Fruit fly (Drosophila melanogaster) whole organism, embryonic: ENCODE measurements around the gene HIPP1.

Experiments
- Bgb ChIP-seq: fragments of 200-800 bp; sonication (Bioruptor generic); IDR thresholded peaks from 2 replicates; pipeline ENCODE4 v1.3.6; 2022; ENCODE audit warnings: missing biosample characterization, missing genetic modification characterization; ENCODE audit not compliant: partially characterized antibody
- CG10321 ChIP-seq: fragments of 200-800 bp; sonication (Bioruptor generic); IDR thresholded peaks from 2 replicates; pipeline ENCODE4 v1.3.6; 2022; ENCODE audit warnings: missing biosample characterization, missing genetic modification characterization
- CG10366 ChIP-seq: fragments of 200-800 bp; sonication (Bioruptor generic); IDR thresholded peaks from 2 replicates; pipeline ENCODE4 v1.3.6; 2022; ENCODE audit warnings: missing biosample characterization, missing genetic modification characterization
- CG11085 ChIP-seq: fragments of 200-800 bp; sonication (Bioruptor generic); IDR thresholded peaks from 2 replicates; pipeline ENCODE4 v1.3.6; 2022; ENCODE audit warnings: missing biosample characterization, missing genetic modification characterization
- CG12659 ChIP-seq: fragments of 200-800 bp; sonication (Bioruptor generic); optimal IDR thresholded peaks from 3 replicates; lab custom pipeline; 2017; ENCODE audit warnings: mild to moderate bottlenecking, missing biosample characterization, missing genetic modification reagents, missing genetic modification characterization
- CG13296 ChIP-seq: fragments of 200-800 bp; sonication (Bioruptor generic); optimal IDR thresholded peaks from 3 replicates; lab custom pipeline; 2018; ENCODE audit warnings: missing biosample characterization, mild to moderate bottlenecking, missing genetic modification characterization
- CG14014 ChIP-seq: fragments of 200-800 bp; sonication (Bioruptor generic); IDR thresholded peaks from 2 replicates; pipeline ENCODE4 v1.3.6; 2022; ENCODE audit warnings: missing biosample characterization, missing genetic modification characterization
- CG14667 ChIP-seq: fragments of 200-800 bp; sonication (Bioruptor generic); IDR thresholded peaks from 2 replicates; pipeline ENCODE4 v1.3.6; 2022; ENCODE audit warnings: missing biosample characterization, missing genetic modification characterization
- CG15073 ChIP-seq: fragments of 200-800 bp; sonication (Bioruptor generic); optimal IDR thresholded peaks from 2 replicates; lab custom pipeline; 2016; ENCODE audit warnings: missing biosample characterization, missing genetic modification characterization
- CG15601 ChIP-seq: fragments of 200-800 bp; sonication (Bioruptor generic); optimal IDR thresholded peaks from 3 replicates; lab custom pipeline; 2019; ENCODE audit warnings: missing biosample characterization, mild to moderate bottlenecking, missing genetic modification characterization, moderate library complexity
- CG1603 ChIP-seq: fragments of 200-800 bp; sonication (Bioruptor generic); optimal IDR thresholded peaks from 2 replicates; lab custom pipeline; 2019; ENCODE audit warnings: missing biosample characterization, mild to moderate bottlenecking, missing genetic modification characterization, moderate library complexity
- CG16779 ChIP-seq: fragments of 200-800 bp; sonication (Bioruptor generic); IDR thresholded peaks from 2 replicates; pipeline ENCODE4 v1.3.6; 2022; ENCODE audit warnings: missing biosample characterization, missing genetic modification characterization
- CG16863 ChIP-seq: fragments of 200-800 bp; sonication (Bioruptor generic); optimal IDR thresholded peaks from 3 replicates; lab custom pipeline; 2016; ENCODE audit warnings: missing biosample characterization, missing genetic modification characterization
- CG17328 ChIP-seq: fragments of 200-800 bp; sonication (Bioruptor generic); IDR thresholded peaks from 2 replicates; pipeline ENCODE4 v1.3.6; 2022; ENCODE audit warnings: missing biosample characterization, missing genetic modification characterization
- CG18262 ChIP-seq: fragments of 200-800 bp; optimal IDR thresholded peaks from 3 replicates; lab custom pipeline; 2019; ENCODE audit warnings: missing biosample characterization, mild to moderate bottlenecking, missing genetic modification characterization, moderate library complexity
- CG2116 ChIP-seq: fragments of 200-800 bp; sonication (Bioruptor generic); optimal IDR thresholded peaks from 3 replicates; lab custom pipeline; 2018; ENCODE audit warnings: missing biosample characterization, mild to moderate bottlenecking, missing genetic modification characterization
- CG2120 ChIP-seq: fragments of 200-800 bp; sonication (Bioruptor generic); optimal IDR thresholded peaks from 3 replicates; lab custom pipeline; 2016; ENCODE audit warnings: missing biosample characterization, missing genetic modification characterization
- CG3726 ChIP-seq: fragments of 200-800 bp; sonication (Bioruptor generic); IDR thresholded peaks from 3 replicates; pipeline ENCODE4, ENCODE4 v1.3.6; 2022; ENCODE audit warnings: missing biosample characterization, missing genetic modification characterization
- CG6654 ChIP-seq: fragments of 200-800 bp; sonication (Bioruptor generic); optimal IDR thresholded peaks from 2 replicates; lab custom pipeline; 2017; ENCODE audit warnings: missing biosample characterization, mild to moderate bottlenecking, missing genetic modification characterization
- CG6791 ChIP-seq: fragments of 200-800 bp; sonication (Bioruptor generic); IDR thresholded peaks from 3 replicates; pipeline ENCODE4 v1.3.6; 2022; ENCODE audit warnings: missing biosample characterization, missing genetic modification characterization; ENCODE audit not compliant: partially characterized antibody
- CG7963 ChIP-seq: fragments of 200-800 bp; sonication (Bioruptor generic); IDR thresholded peaks from 3 replicates; pipeline ENCODE4 v1.3.6; 2022; ENCODE audit warnings: missing biosample characterization, missing genetic modification characterization; ENCODE audit not compliant: partially characterized antibody
- Camta ChIP-seq: fragments of 200-800 bp; sonication (Bioruptor generic); optimal IDR thresholded peaks from 2 replicates; lab custom pipeline; 2016; ENCODE audit warnings: missing biosample characterization, missing genetic modification characterization
- Chrac-16 ChIP-seq: fragments of 200-800 bp; sonication (Bioruptor generic); optimal IDR thresholded peaks from 3 replicates; lab custom pipeline; 2016; ENCODE audit warnings: missing biosample characterization, missing genetic modification characterization
- CkIIα-i1 ChIP-seq: fragments of 200-800 bp; sonication (Bioruptor generic); IDR thresholded peaks from 2 replicates; pipeline ENCODE4 v1.3.6; 2022; ENCODE audit warnings: missing biosample characterization, missing genetic modification characterization
- Deaf1 ChIP-seq: fragments of 200-800 bp; optimal IDR thresholded peaks from 3 replicates; lab custom pipeline; 2019; ENCODE audit warnings: missing biosample characterization, mild to moderate bottlenecking, missing genetic modification characterization, moderate library complexity
- HLH4C ChIP-seq: fragments of 200-800 bp; sonication (Bioruptor generic); IDR thresholded peaks from 3 replicates; pipeline ENCODE4 v1.3.6; 2022; ENCODE audit warnings: missing biosample characterization, missing genetic modification characterization; ENCODE audit not compliant: partially characterized antibody
- HLH54F ChIP-seq: fragments of 200-800 bp; sonication (Bioruptor generic); optimal IDR thresholded peaks from 3 replicates; lab custom pipeline; 2016; ENCODE audit warnings: missing biosample characterization, missing genetic modification characterization
- HmgZ ChIP-seq: fragments of 200-800 bp; sonication (Bioruptor generic); optimal IDR thresholded peaks from 2 replicates; lab custom pipeline; 2018; ENCODE audit warnings: missing biosample characterization, mild to moderate bottlenecking, missing genetic modification characterization
- MESR4 ChIP-seq: fragments of 200-800 bp; sonication (Bioruptor generic); optimal IDR thresholded peaks from 2 replicates; lab custom pipeline; 2018; ENCODE audit warnings: missing biosample characterization, mild to moderate bottlenecking, missing genetic modification characterization, moderate library complexity
- Mad ChIP-seq: fragments of 200-800 bp; sonication (Bioruptor generic); optimal IDR thresholded peaks from 2 replicates; lab custom pipeline; 2016; ENCODE audit warnings: missing biosample characterization, missing genetic modification characterization
- Neu2 ChIP-seq: fragments of 200-800 bp; sonication (Bioruptor generic); optimal IDR thresholded peaks from 3 replicates; lab custom pipeline; 2016; ENCODE audit warnings: missing biosample characterization, missing genetic modification characterization, borderline replicate concordance
- Rx ChIP-seq: fragments of 200-800 bp; sonication (Bioruptor generic); IDR thresholded peaks from 2 replicates; pipeline ENCODE4 v1.3.6; 2022; ENCODE audit warnings: missing biosample characterization, missing genetic modification characterization
- Xbp1 ChIP-seq: fragments of 200-800 bp; sonication (Bioruptor generic); optimal IDR thresholded peaks from 3 replicates; lab custom pipeline; 2016; ENCODE audit warnings: missing biosample characterization, mild to moderate bottlenecking, missing genetic modification characterization
- ab ChIP-seq: fragments of 200-800 bp; sonication (Bioruptor generic); optimal IDR thresholded peaks from 2 replicates; lab custom pipeline; 2016; ENCODE audit warnings: missing biosample characterization, missing genetic modification characterization
- ac ChIP-seq: fragments of 200-800 bp; sonication (Bioruptor generic); optimal IDR thresholded peaks from 3 replicates; lab custom pipeline; 2017; ENCODE audit warnings: missing biosample characterization, mild to moderate bottlenecking, missing genetic modification characterization
- al ChIP-seq: fragments of 200-800 bp; sonication (Bioruptor generic); IDR thresholded peaks from 2 replicates; pipeline ENCODE4 v1.3.6; 2022; ENCODE audit warnings: missing biosample characterization, missing genetic modification characterization
- amos ChIP-seq: fragments of 200-800 bp; sonication (Bioruptor generic); IDR thresholded peaks from 2 replicates; pipeline ENCODE4 v1.3.6; 2022; ENCODE audit warnings: missing biosample characterization, missing genetic modification characterization; ENCODE audit not compliant: partially characterized antibody
- az2 ChIP-seq: fragments of 200-800 bp; sonication (Bioruptor generic); optimal IDR thresholded peaks from 3 replicates; lab custom pipeline; 2016; ENCODE audit warnings: missing biosample characterization, missing genetic modification characterization
- caup ChIP-seq: fragments of 200-800 bp; sonication (Bioruptor generic); optimal IDR thresholded peaks from 3 replicates; lab custom pipeline; 2017; ENCODE audit warnings: missing biosample characterization, mild to moderate bottlenecking, missing genetic modification characterization, moderate library complexity; ENCODE audit not compliant: severe bottlenecking
- dysf ChIP-seq: fragments of 200-800 bp; sonication (Bioruptor generic); IDR thresholded peaks from 3 replicates; pipeline ENCODE4 v1.3.6; 2022; ENCODE audit warnings: missing biosample characterization, missing genetic modification characterization
- gro ChIP-seq: fragments of 200-800 bp; sonication (Bioruptor generic); optimal IDR thresholded peaks from 2 replicates; lab custom pipeline; 2016; ENCODE audit warnings: missing biosample characterization, missing genetic modification characterization
- hth ChIP-seq: fragments of >200 bp; optimal IDR thresholded peaks from 2 replicates; lab custom pipeline; 2017; ENCODE audit warnings: inconsistent platforms
- klu ChIP-seq: fragments of 200-800 bp; sonication (Bioruptor generic); IDR thresholded peaks from 2 replicates; pipeline ENCODE4 v1.3.6; 2022; ENCODE audit warnings: missing biosample characterization, missing genetic modification characterization
- maf-S ChIP-seq: fragments of 200-800 bp; sonication (Bioruptor generic); optimal IDR thresholded peaks from 2 replicates; lab custom pipeline; 2016; ENCODE audit warnings: missing biosample characterization, missing genetic modification characterization
- oc ChIP-seq: fragments of 200-800 bp; sonication (Bioruptor generic); optimal IDR thresholded peaks from 2 replicates; lab custom pipeline; 2018; ENCODE audit warnings: missing biosample characterization, mild to moderate bottlenecking, missing genetic modification characterization, moderate library complexity
- pros ChIP-seq: fragments of 200-800 bp; sonication (Bioruptor generic); optimal IDR thresholded peaks from 3 replicates; lab custom pipeline; 2019; ENCODE audit warnings: missing biosample characterization, mild to moderate bottlenecking, missing genetic modification characterization, moderate library complexity
- sens ChIP-seq: fragments of 200-800 bp; sonication (Bioruptor generic); peaks from one replicate; lab custom pipeline; 2016; ENCODE audit warnings: missing biosample characterization, missing genetic modification characterization
- tio ChIP-seq: fragments of 200-800 bp; sonication (Bioruptor generic); optimal IDR thresholded peaks from 2 replicates; lab custom pipeline; 2017; ENCODE audit warnings: missing biosample characterization, missing genetic modification characterization, inconsistent platforms
- wor ChIP-seq: fragments of 200-800 bp; sonication (Bioruptor generic); IDR thresholded peaks from 2 replicates; pipeline ENCODE4 v1.3.6; 2022; ENCODE audit warnings: missing biosample characterization, missing genetic modification characterization

The HIPP1 gene

DNA sequence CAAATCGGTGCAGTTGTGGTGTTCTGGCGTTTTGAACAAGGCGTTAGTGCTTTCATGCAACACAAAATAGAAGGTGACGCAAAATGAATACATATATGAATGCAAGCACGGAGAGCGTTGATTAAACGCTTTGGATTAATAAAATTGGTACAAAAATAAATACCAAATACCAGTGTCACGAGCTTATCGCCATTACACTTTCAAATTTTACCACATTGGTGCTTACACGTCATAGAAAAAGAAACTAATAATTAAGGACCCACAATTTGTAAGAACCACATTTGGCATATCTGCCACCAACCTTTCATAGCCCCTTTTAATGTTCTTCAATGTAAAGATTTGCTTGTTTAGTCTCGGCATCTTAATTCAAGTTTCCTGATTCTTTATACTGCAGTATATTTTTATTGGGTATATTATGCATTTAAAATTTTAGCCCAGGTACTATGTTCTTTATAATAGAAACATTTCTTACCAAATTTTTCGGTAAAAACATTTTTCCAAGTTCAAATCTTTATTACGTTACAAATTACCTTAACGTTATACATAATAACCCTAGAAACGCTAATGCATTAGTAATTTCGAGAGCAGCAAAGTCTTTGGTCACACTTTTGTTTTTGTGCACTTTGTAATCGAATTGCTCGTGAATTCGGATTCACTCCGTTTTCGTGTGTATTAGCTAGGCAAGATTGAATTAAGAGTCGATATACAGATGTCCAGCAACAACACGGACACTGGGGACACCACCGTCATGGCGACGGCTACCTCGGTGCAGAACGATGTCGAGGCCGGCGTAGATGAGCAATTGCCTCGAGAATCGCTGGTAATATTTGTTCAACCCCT is 31.0 kb upstream of the HIPP1 start, which contains the start of the genes Pex16 and Pex14 (continued):
- TF ChIP-seq ac (GFP tag; lab: Kevin White, UChicago) (no peak), CG1603 (tag; lab: Kevin White, UChicago) (peak; percentile 66), klu (GFP tag; lab: Robert Waterston, UW) (peak; percentile 71), CG14014 (GFP tag; lab: Robert Waterston, UW) (peak; percentile 68), CG14667 (peak; percentile 68), HmgZ (tag; lab: Kevin White, UChicago) (peak; percentile 55), HLH54F (GFP tag; lab: Kevin White, UChicago) (peak; percentile 77), HLH4C (GFP tag; lab: Robert Waterston, UW) (no peak), CG16779 (GFP tag; lab: Robert Waterston, UW) (no peak), oc (no peak), CG17328 (peak; percentile 72), CG6654 (GFP tag; lab: Kevin White, UChicago) (no peak), CG15601 (tag; lab: Kevin White, UChicago) (no peak), sens (peak; percentile 96), pros (no peak), CG10366 (GFP tag; lab: Robert Waterston, UW) (peak; percentile 73), CG15073 (GFP tag; lab: Kevin White, UChicago) (no peak), dysf (GFP tag; lab: Robert Waterston, UW) (peak; percentile 78), CG16863 (GFP tag; lab: Kevin White, UChicago) (peak; percentile 76), Neu2 (GFP tag; lab: Kevin White, UChicago) (no peak), maf-S (GFP tag; lab: Kevin White, UChicago) (peak; percentile 72), CG2120 (peak; percentile 85), CG3726 (GFP tag; lab: Robert Waterston, UW) (peak; percentile 66; the same call in 1 of the 3 replicates), wor (no peak), Deaf1 (tag; lab: Kevin White, UChicago) (no peak), MESR4 (GFP tag; lab: Kevin White, UChicago) (peak; percentile 67), ab (peak; percentile 56), CG11085 (GFP tag; lab: Robert Waterston, UW) (peak; percentile 71), CG10321 (GFP tag; lab: Robert Waterston, UW) (no peak), CG2116 (GFP tag; lab: Kevin White, UChicago) (peak; percentile 47), Chrac-16 (GFP tag; lab: Kevin White, UChicago) (peak; percentile 82), Camta (GFP tag; lab: Kevin White, UChicago) (peak; percentile 72), CG18262 (tag; lab: Kevin White, UChicago) (peak; percentile 67), hth (lab: Kevin White, UChicago) (no peak), Bgb (GFP tag; lab: Robert Waterston, UW) (no peak), amos (GFP tag; lab: Robert Waterston, UW) (no peak), Xbp1 (GFP tag; lab: Kevin White, UChicago) (peak; percentile 88), gro (GFP tag; lab: Kevin White, UChicago) (peak; percentile 51), CG13296 (peak; percentile 45), CG12659 (GFP tag; lab: Kevin White, UChicago) (peak; percentile 56), CG6791 (no peak), az2 (GFP tag; lab: Kevin White, UChicago) (peak; percentile 76), tio (GFP tag; lab: Kevin White, UChicago) (no peak), CG7963 (GFP tag; lab: Robert Waterston, UW) (no peak), al (GFP tag; lab: Robert Waterston, UW) (peak; percentile 40; the same call in 1 of the 2 replicates), caup (GFP tag; lab: Kevin White, UChicago) (peak; percentile 27), CkIIα-i1 (GFP tag; lab: Robert Waterston, UW) (no peak), Rx (GFP tag; lab: Robert Waterston, UW) (peak; percentile 41; the same call in 1 of the 2 replicates), Mad (GFP tag; lab: Kevin White, UChicago) (peak; percentile 58)
